Fruit fly (Drosophila melanogaster) whole organism, embryonic: ENCODE results near the gene cv-c.

ENCODE experiments used
- CG16815 ChIP-seq: fragments of 200-800 bp; sonication (Bioruptor generic); optimal IDR thresholded peaks from 3 replicates; lab custom pipeline; 2017; ENCODE audit warnings: missing biosample characterization, mild to moderate bottlenecking, missing genetic modification characterization
- Lpt ChIP-seq: fragments of >200 bp; optimal IDR thresholded peaks from 2 replicates; lab custom pipeline; 2018; ENCODE audit warnings: missing biosample characterization, missing genetic modification characterization
- Poxn ChIP-seq: fragments of 200-800 bp; sonication (Bioruptor generic); IDR thresholded peaks from 2 replicates; pipeline ENCODE4 v1.3.6; 2022; ENCODE audit warnings: missing biosample characterization, missing genetic modification characterization
- ac ChIP-seq: fragments of 200-800 bp; sonication (Bioruptor generic); optimal IDR thresholded peaks from 3 replicates; lab custom pipeline; 2017; ENCODE audit warnings: missing biosample characterization, mild to moderate bottlenecking, missing genetic modification characterization
- row ChIP-seq: fragments of 200-800 bp; sonication (Bioruptor generic); IDR thresholded peaks from 3 replicates; pipeline ENCODE4 v1.3.6; 2022; ENCODE audit warnings: missing biosample characterization, missing genetic modification characterization

DNA sequence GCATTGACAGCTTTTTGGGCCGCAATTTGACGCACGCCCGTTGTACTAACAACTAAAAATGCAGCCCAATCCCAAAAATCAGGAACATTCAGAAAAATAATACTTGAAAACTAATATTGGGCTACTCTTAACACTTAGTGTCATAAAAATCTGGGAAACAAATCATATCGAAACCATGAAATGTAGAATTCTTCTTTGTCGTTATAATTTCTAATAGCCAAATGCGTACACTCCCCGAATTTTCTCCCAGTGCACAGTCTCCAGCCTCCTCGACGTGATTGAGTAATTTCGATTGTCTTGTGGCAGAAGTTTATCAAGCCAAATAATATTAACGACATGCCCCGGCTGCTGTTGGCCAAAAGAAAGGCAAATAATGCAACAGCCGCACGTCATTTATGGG, 12.4 kb upstream of the cv-c start:
- TF ChIP-seq Poxn (GFP tag; lab: Robert Waterston, UW) = no peak
- TF ChIP-seq CG16815 (GFP tag; lab: Kevin White, UChicago) = no peak
- no peak for TF ChIP-seq row
- TF ChIP-seq Lpt (GFP tag; lab: Kevin White, UChicago) = no peak
- no peak for TF ChIP-seq ac
